Worm (Caenorhabditis elegans) whole organism, L3 larva: ENCODE data around the gene Y37H2A.10.

Source experiments
- ceh-16 ChIP-seq: sonication (generic microtip); optimal IDR thresholded peaks from 2 replicates; lab custom pipeline; 2017; ENCODE audit warnings: missing biosample characterization, missing genetic modification characterization
- lin-15B ChIP-seq: fragments of 150-350 bp; optimal IDR thresholded peaks from 2 replicates; lab custom pipeline; 2014; ENCODE audit warnings: missing biosample characterization, missing genetic modification characterization
- nfya-1 ChIP-seq: sonication (generic microtip); optimal IDR thresholded peaks from 2 replicates; lab custom pipeline; 2017; ENCODE audit warnings: missing genetic modification characterization, mild to moderate bottlenecking, missing compliant biosample characterization, antibody characterized with exemption, moderate library complexity; ENCODE audit not compliant: insufficient read depth
- pha-4 ChIP-seq: fragments of 150-350 bp; optimal IDR thresholded peaks from 2 replicates; lab custom pipeline; 2014; ENCODE audit warnings: missing biosample characterization, missing genetic modification reagents, missing genetic modification characterization

DNA sequence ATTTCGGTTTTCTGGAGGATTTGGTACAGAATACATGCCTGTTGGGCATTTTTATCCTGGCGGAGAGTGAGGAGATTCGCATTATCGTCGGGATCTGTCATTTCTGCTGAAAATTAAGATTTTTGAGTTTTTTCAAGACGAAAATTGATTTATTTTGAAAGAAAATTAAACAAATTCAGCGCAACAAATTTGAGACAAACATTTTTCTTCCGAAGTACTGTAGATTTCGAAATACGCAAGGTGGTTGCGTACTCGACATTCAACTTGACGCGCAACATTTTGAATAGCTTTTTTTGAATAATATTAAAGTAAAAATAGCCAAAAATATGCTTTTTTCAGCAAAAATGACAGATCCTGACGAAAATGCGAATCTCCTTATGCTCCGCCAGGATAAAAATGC is 4.4 kb upstream of the Y37H2A.10 start, which contains the start of gene Y37H2A.7:
- TF ChIP-seq lin-15B (tag; lab: Kevin White, UChicago) (no peak), nfya-1 (no peak), ceh-16 (tag; lab: Kevin White, UChicago) (no peak), pha-4 (tag; lab: Kevin White, UChicago) (no peak)
